Fruit fly (Drosophila melanogaster) whole organism, embryonic: Measurements from ENCODE around the gene CG14195.

Source experiments
- BEAF-32 ChIP-seq: fragments of 200-800 bp; sonication (Bioruptor generic); optimal IDR thresholded peaks from 3 replicates; lab custom pipeline; 2017; ENCODE audit warnings: missing biosample characterization, missing genetic modification characterization, mild to moderate bottlenecking, moderate library complexity, missing genetic modification reagents
- CG10209 ChIP-seq: fragments of 200-800 bp; sonication (Bioruptor generic); optimal IDR thresholded peaks from 3 replicates; lab custom pipeline; 2017; ENCODE audit warnings: missing biosample characterization, mild to moderate bottlenecking, missing genetic modification characterization, missing genetic modification reagents
- CG11504 ChIP-seq: fragments of 200-800 bp; sonication (Bioruptor generic); optimal IDR thresholded peaks from 3 replicates; lab custom pipeline; 2019; ENCODE audit warnings: missing biosample characterization, mild to moderate bottlenecking, missing genetic modification characterization, moderate library complexity
- CG12219 ChIP-seq: fragments of 200-800 bp; sonication (Bioruptor generic); optimal IDR thresholded peaks from 3 replicates; lab custom pipeline; 2018; ENCODE audit warnings: missing biosample characterization, mild to moderate bottlenecking, missing genetic modification characterization
- CG13123 ChIP-seq: fragments of 200-800 bp; sonication (Bioruptor generic); optimal IDR thresholded peaks from 2 replicates; lab custom pipeline; 2016; ENCODE audit warnings: missing biosample characterization, missing genetic modification characterization
- CG14667 ChIP-seq: fragments of 200-800 bp; sonication (Bioruptor generic); IDR thresholded peaks from 2 replicates; pipeline ENCODE4 v1.3.6; 2022; ENCODE audit warnings: missing biosample characterization, missing genetic modification characterization
- CG18619 ChIP-seq: fragments of 200-800 bp; sonication (Bioruptor generic); optimal IDR thresholded peaks from 3 replicates; lab custom pipeline; 2017; ENCODE audit warnings: missing biosample characterization, mild to moderate bottlenecking, missing genetic modification characterization
- CG32532 ChIP-seq: fragments of 200-800 bp; sonication (Bioruptor generic); IDR thresholded peaks from 2 replicates; pipeline ENCODE4 v1.3.6; 2022; ENCODE audit warnings: missing biosample characterization, missing genetic modification characterization
- CG33213 ChIP-seq: fragments of 200-800 bp; sonication (Bioruptor generic); optimal IDR thresholded peaks from 3 replicates; lab custom pipeline; 2016; ENCODE audit warnings: missing biosample characterization, missing genetic modification characterization
- CG34376 ChIP-seq: fragments of 200-800 bp; sonication (Bioruptor generic); optimal IDR thresholded peaks from 2 replicates; lab custom pipeline; 2018; ENCODE audit warnings: missing biosample characterization, mild to moderate bottlenecking, missing genetic modification characterization
- CG43689 ChIP-seq: fragments of 200-800 bp; sonication (Bioruptor generic); IDR thresholded peaks from 2 replicates; pipeline ENCODE4 v1.3.6; 2022; ENCODE audit warnings: missing biosample characterization, missing genetic modification characterization
- CG5953 ChIP-seq: fragments of 200-800 bp; sonication (Bioruptor generic); IDR thresholded peaks from 2 replicates; pipeline ENCODE4 v1.3.6; 2022; ENCODE audit warnings: missing biosample characterization, missing genetic modification characterization
- CG6683 ChIP-seq: fragments of 200-800 bp; sonication (Bioruptor generic); optimal IDR thresholded peaks from 2 replicates; lab custom pipeline; 2017; ENCODE audit warnings: missing biosample characterization, mild to moderate bottlenecking, missing genetic modification characterization, missing genetic modification reagents
- CG8089 ChIP-seq: fragments of 200-800 bp; sonication (Bioruptor generic); optimal IDR thresholded peaks from 3 replicates; lab custom pipeline; 2016; ENCODE audit warnings: missing biosample characterization, missing genetic modification characterization
- CG8281 ChIP-seq: fragments of 200-800 bp; sonication (Bioruptor generic); optimal IDR thresholded peaks from 2 replicates; lab custom pipeline; 2018; ENCODE audit warnings: missing biosample characterization, mild to moderate bottlenecking, missing genetic modification characterization, moderate library complexity
- CG9437 ChIP-seq: fragments of 200-800 bp; sonication (Bioruptor generic); optimal IDR thresholded peaks from 2 replicates; lab custom pipeline; 2018; ENCODE audit warnings: missing biosample characterization, mild to moderate bottlenecking, missing genetic modification characterization
- CG9727 ChIP-seq: fragments of 200-800 bp; sonication (Bioruptor generic); optimal IDR thresholded peaks from 3 replicates; lab custom pipeline; 2017; ENCODE audit warnings: missing biosample characterization, mild to moderate bottlenecking, missing genetic modification characterization
- D ChIP-seq, 2 experiments: fragments of 200-800 bp in 1 of 2; fragments of >200 bp in 1 of 2; sonication (Bioruptor generic) in 1 of 2; optimal IDR thresholded peaks; 2 replicates in 1 of 2; 3 replicates in 1 of 2; lab custom pipeline; 2017; ENCODE audit warnings: mild to moderate bottlenecking in 1 of 2, missing biosample characterization in 1 of 2, missing genetic modification characterization in 1 of 2, missing genetic modification reagents in 1 of 2
- Dip2 ChIP-seq: fragments of 200-800 bp; sonication (Bioruptor generic); IDR thresholded peaks from 2 replicates; pipeline ENCODE4 v1.3.6; 2022; ENCODE audit warnings: missing biosample characterization, missing genetic modification characterization
- Doc2 ChIP-seq: fragments of 200-800 bp; sonication (Bioruptor generic); IDR thresholded peaks from 2 replicates; pipeline ENCODE4 v1.3.6; 2022; ENCODE audit warnings: missing biosample characterization, missing genetic modification characterization
- Dref ChIP-seq: fragments of 200-800 bp; sonication (Bioruptor generic); IDR thresholded peaks from 2 replicates; pipeline ENCODE4 v1.3.6; 2022; ENCODE audit warnings: missing biosample characterization, missing genetic modification characterization
- Drgx ChIP-seq: fragments of 200-800 bp; sonication (Bioruptor generic); IDR thresholded peaks from 2 replicates; pipeline ENCODE4 v1.3.6; 2022; ENCODE audit warnings: missing biosample characterization, missing genetic modification characterization
- Hr3 ChIP-seq: fragments of 200-800 bp; sonication (Bioruptor generic); optimal IDR thresholded peaks from 3 replicates; lab custom pipeline; 2016; ENCODE audit warnings: missing biosample characterization, missing genetic modification characterization
- Lpt ChIP-seq: fragments of >200 bp; optimal IDR thresholded peaks from 2 replicates; lab custom pipeline; 2018; ENCODE audit warnings: missing biosample characterization, missing genetic modification characterization
- NFAT ChIP-seq: fragments of 200-800 bp; sonication (Bioruptor generic); IDR thresholded peaks from 2 replicates; pipeline ENCODE4 v1.3.6; 2022; ENCODE audit warnings: missing biosample characterization, missing genetic modification characterization
- Optix ChIP-seq: fragments of 200-800 bp; sonication (Bioruptor generic); IDR thresholded peaks from 3 replicates; pipeline ENCODE4 v1.3.6; 2022; ENCODE audit warnings: missing biosample characterization, missing genetic modification characterization
- Sry-δ ChIP-seq: fragments of 200-800 bp; sonication (Bioruptor generic); optimal IDR thresholded peaks from 2 replicates; lab custom pipeline; 2016; ENCODE audit warnings: missing biosample characterization, missing genetic modification characterization
- bab2 ChIP-seq: fragments of 200-800 bp; sonication (Bioruptor generic); optimal IDR thresholded peaks from 2 replicates; lab custom pipeline; 2016; ENCODE audit warnings: missing biosample characterization, missing genetic modification characterization
- btn ChIP-seq: fragments of 200-800 bp; sonication (Bioruptor generic); optimal IDR thresholded peaks from 2 replicates; lab custom pipeline; 2016; ENCODE audit warnings: missing biosample characterization, missing genetic modification characterization
- cato ChIP-seq: fragments of 200-800 bp; sonication (Bioruptor generic); optimal IDR thresholded peaks from 2 replicates; lab custom pipeline; 2016; ENCODE audit warnings: missing biosample characterization, missing genetic modification characterization, borderline replicate concordance
- crol ChIP-seq: fragments of 200-800 bp; sonication (Bioruptor generic); IDR thresholded peaks from 2 replicates; pipeline ENCODE4 v1.3.6; 2022; ENCODE audit warnings: missing biosample characterization, missing genetic modification characterization
- crp ChIP-seq, 2 experiments: fragments of 200-800 bp; sonication (Bioruptor generic); optimal IDR thresholded peaks; 2 replicates in 1 of 2; 3 replicates in 1 of 2; lab custom pipeline; 2017; ENCODE audit warnings: missing biosample characterization in 2 of 2, missing genetic modification characterization in 2 of 2, mild to moderate bottlenecking in 1 of 2, moderate library complexity in 1 of 2
- cwo ChIP-seq: fragments of 200-800 bp; sonication (Bioruptor generic); optimal IDR thresholded peaks from 3 replicates; lab custom pipeline; 2017; ENCODE audit warnings: missing biosample characterization, missing genetic modification characterization, mild to moderate bottlenecking, moderate library complexity, missing genetic modification reagents
- dm ChIP-seq: fragments of 200-800 bp; sonication (Bioruptor generic); optimal IDR thresholded peaks from 3 replicates; lab custom pipeline; 2016; ENCODE audit warnings: missing biosample characterization, missing genetic modification characterization
- dysf ChIP-seq: fragments of 200-800 bp; sonication (Bioruptor generic); IDR thresholded peaks from 3 replicates; pipeline ENCODE4 v1.3.6; 2022; ENCODE audit warnings: missing biosample characterization, missing genetic modification characterization
- ewg ChIP-seq: fragments of 200-800 bp; sonication (Bioruptor generic); optimal IDR thresholded peaks from 3 replicates; lab custom pipeline; 2017; ENCODE audit warnings: mild to moderate bottlenecking, missing biosample characterization, missing genetic modification reagents, missing genetic modification characterization
- eyg ChIP-seq: fragments of 200-800 bp; sonication (Bioruptor generic); optimal IDR thresholded peaks from 3 replicates; lab custom pipeline; 2016; ENCODE audit warnings: missing biosample characterization, missing genetic modification characterization
- fru ChIP-seq: fragments of >200 bp; optimal IDR thresholded peaks from 2 replicates; lab custom pipeline; 2017
- ken ChIP-seq: fragments of 200-800 bp; sonication (Bioruptor generic); IDR thresholded peaks from 3 replicates; pipeline ENCODE4 v1.3.6; 2022; ENCODE audit warnings: missing biosample characterization, missing genetic modification characterization
- klu ChIP-seq: fragments of 200-800 bp; sonication (Bioruptor generic); IDR thresholded peaks from 2 replicates; pipeline ENCODE4 v1.3.6; 2022; ENCODE audit warnings: missing biosample characterization, missing genetic modification characterization
- phol ChIP-seq: fragments of 200-800 bp; sonication (Bioruptor generic); optimal IDR thresholded peaks from 3 replicates; lab custom pipeline; 2018; ENCODE audit warnings: missing biosample characterization, mild to moderate bottlenecking, missing genetic modification characterization, moderate library complexity
- pros ChIP-seq: fragments of 200-800 bp; sonication (Bioruptor generic); optimal IDR thresholded peaks from 3 replicates; lab custom pipeline; 2019; ENCODE audit warnings: missing biosample characterization, mild to moderate bottlenecking, missing genetic modification characterization, moderate library complexity
- sima ChIP-seq: fragments of 200-800 bp; sonication (Bioruptor generic); optimal IDR thresholded peaks from 2 replicates; lab custom pipeline; 2016; ENCODE audit warnings: missing biosample characterization, missing genetic modification characterization
- sisA ChIP-seq: fragments of 200-800 bp; sonication (Bioruptor generic); IDR thresholded peaks from 2 replicates; pipeline ENCODE4 v1.3.6; 2022; ENCODE audit warnings: missing biosample characterization, missing genetic modification characterization
- so ChIP-seq: fragments of 200-800 bp; sonication (Bioruptor generic); IDR thresholded peaks from 3 replicates; pipeline ENCODE4 v1.3.6; 2022; ENCODE audit warnings: missing biosample characterization, missing genetic modification characterization
- sob ChIP-seq: fragments of 200-800 bp; sonication (Bioruptor generic); IDR thresholded peaks from 2 replicates; pipeline ENCODE4 v1.3.6; 2022; ENCODE audit warnings: missing biosample characterization, missing genetic modification characterization
- trem ChIP-seq: fragments of 200-800 bp; optimal IDR thresholded peaks from 3 replicates; lab custom pipeline; 2019; ENCODE audit warnings: missing biosample characterization, mild to moderate bottlenecking, missing genetic modification characterization, moderate library complexity
- unc-4 ChIP-seq: fragments of 200-800 bp; sonication (Bioruptor generic); IDR thresholded peaks from 2 replicates; pipeline ENCODE4 v1.3.6; 2022; ENCODE audit warnings: missing biosample characterization, missing genetic modification characterization; ENCODE audit not compliant: partially characterized antibody
- zf30C ChIP-seq: fragments of 200-800 bp; sonication (Bioruptor generic); optimal IDR thresholded peaks from 3 replicates; lab custom pipeline; 2018; ENCODE audit warnings: missing biosample characterization, mild to moderate bottlenecking, missing genetic modification characterization
- zfh1 ChIP-seq: fragments of 200-800 bp; sonication (Bioruptor generic); IDR thresholded peaks from 3 replicates; pipeline ENCODE4 v1.3.6; 2022; ENCODE audit warnings: missing biosample characterization, missing genetic modification characterization

CG14195 gene

DNA sequence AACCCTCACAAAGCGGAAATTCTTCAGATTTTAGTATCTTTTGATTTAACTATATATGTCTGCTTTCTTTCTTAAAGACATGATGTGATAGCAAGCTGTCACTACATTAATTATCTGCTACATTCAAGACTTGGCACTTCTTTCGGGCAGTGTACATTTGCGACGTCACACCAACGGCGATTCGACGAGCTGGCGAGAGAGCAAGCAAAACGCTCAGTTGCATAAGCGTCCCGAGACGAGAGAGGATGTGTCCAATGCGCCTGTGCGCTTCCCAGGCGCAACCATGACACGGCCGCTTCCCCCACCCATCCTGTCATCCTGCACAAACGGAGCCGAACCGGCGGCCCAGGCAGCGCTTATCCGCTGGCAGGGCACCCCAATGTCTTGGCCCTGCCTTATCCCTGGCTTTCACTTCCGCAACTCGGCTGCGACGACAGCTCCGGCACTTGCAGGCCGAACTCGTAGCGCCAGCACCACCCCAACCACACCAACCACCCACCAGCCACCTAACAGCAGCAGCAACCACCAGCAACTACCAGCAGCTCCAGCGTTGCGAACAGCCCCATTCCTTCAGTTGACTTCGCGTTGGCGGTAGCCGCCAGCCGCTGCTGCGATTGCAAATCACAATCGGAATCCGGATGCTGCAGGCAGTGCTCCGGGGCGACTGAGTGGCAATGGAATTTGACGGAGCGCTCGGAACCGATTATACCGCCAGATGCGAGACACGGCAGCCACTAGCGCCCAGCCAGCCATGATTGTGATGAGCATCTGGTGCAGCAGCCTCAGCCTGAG lies 36.7 kb upstream of the CG14195 start, which contains the start of gene Hs3st-B (continued):
- TF ChIP-seq CG18619 (GFP tag; lab: Kevin White, UChicago) (peak; percentile 26), CG8089 (GFP tag; lab: Kevin White, UChicago) (no peak), CG6683 (no peak), Drgx (no peak), Hr3 (no peak), zf30C (GFP tag; lab: Kevin White, UChicago) (peak; percentile 61), crp (GFP tag; optimal IDR thresholded peaks at IDR 0.05; lab: Kevin White, UChicago) (no peak), CG11504 (tag; lab: Kevin White, UChicago) (no peak), phol (tag; lab: Kevin White, UChicago) (peak; percentile 25), fru (lab: Kevin White, UChicago) (no peak), btn (no peak), ewg (peak; percentile 59), CG10209 (GFP tag; lab: Kevin White, UChicago) (peak; percentile 11), klu (GFP tag; lab: Robert Waterston, UW) (no peak), unc-4 (GFP tag; lab: Robert Waterston, UW) (no peak), CG9437 (peak; percentile 26), Optix (GFP tag; lab: Robert Waterston, UW) (0 out of 3 replicates have a peak, but pooled peaks have one; percentile 27), zfh1 (peak; percentile 47; the same call in 2 of the 3 replicates), ken (GFP tag; lab: Robert Waterston, UW) (no peak), BEAF-32 (GFP tag; lab: Kevin White, UChicago) (no peak), dysf (GFP tag; lab: Robert Waterston, UW) (0 out of 3 replicates have a peak, but pooled peaks have one; percentile 27), CG5953 (GFP tag; lab: Robert Waterston, UW) (no peak), Doc2 (GFP tag; lab: Robert Waterston, UW) (no peak), CG32532 (GFP tag; lab: Robert Waterston, UW) (no peak), Lpt (GFP tag; lab: Kevin White, UChicago) (no peak), CG14667 (GFP tag; lab: Robert Waterston, UW) (no peak), CG43689 (GFP tag; lab: Robert Waterston, UW) (no peak), bab2 (GFP tag; lab: Kevin White, UChicago) (no peak), CG12219 (GFP tag; lab: Kevin White, UChicago) (no peak), NFAT (GFP tag; lab: Robert Waterston, UW) (no peak), sima (GFP tag; lab: Kevin White, UChicago) (no peak), so (GFP tag; lab: Robert Waterston, UW) (no peak), dm (no peak), cwo (GFP tag; lab: Kevin White, UChicago) (peak; percentile 32), sisA (GFP tag; lab: Robert Waterston, UW) (no peak), Dip2 (no peak), CG9727 (GFP tag; lab: Kevin White, UChicago) (peak; percentile 34), Sry-δ (no peak), D (optimal IDR thresholded peaks at IDR 0.05; lab: Kevin White, UChicago) (no peak), D (GFP tag; optimal IDR thresholded peaks at IDR 0.05; lab: Kevin White, UChicago) (no peak), Dref (GFP tag; lab: Robert Waterston, UW) (no peak), CG33213 (no peak), crol (0 out of 2 replicates have a peak, but pooled peaks have one; percentile 16), CG8281 (tag; lab: Kevin White, UChicago) (no peak), eyg (GFP tag; lab: Kevin White, UChicago) (no peak), sob (GFP tag; lab: Robert Waterston, UW) (no peak), CG34376 (no peak), CG13123 (GFP tag; lab: Kevin White, UChicago) (no peak), trem (tag; lab: Kevin White, UChicago) (no peak), pros (GFP tag; lab: Kevin White, UChicago) (no peak), cato (GFP tag; lab: Kevin White, UChicago) (no peak)
